Fruit fly (Drosophila melanogaster): ENCODE measurements around the gene Jarid2.
A peak's percentile ranks its signal among the peaks of the same experiment; 100 is the strongest.

The Jarid2 gene

dm6 chr3L:9505007-9505712 is 28.3 kb downstream of the Jarid2 start, which contains the start of gene path:
Gene path, minus strand, starts transcription at chr3L:9505328.
- TF ChIP-seq CG17801 (GFP tag; optimal IDR thresholded peaks at IDR 0.05; ENCODE audit: partially characterized antibody): no peak

- TF ChIP-seq CG17801 (GFP tag; optimal IDR thresholded peaks at IDR 0.05; ENCODE audit: partially characterized antibody): no peak
Observed at dm6 chr3L:9505713-9506062, 28.9 kb downstream of the Jarid2 start.

dm6 chr3L:9506421-9506820 is 29.6 kb downstream of the Jarid2 start:
- TF ChIP-seq CG17801 (GFP tag; optimal IDR thresholded peaks at IDR 0.05; ENCODE audit: partially characterized antibody): no peak

dm6 chr3L:9508653-9509036 is 31.8 kb downstream of the Jarid2 start:
- TF ChIP-seq CG17801 (GFP tag; optimal IDR thresholded peaks at IDR 0.05; ENCODE audit: partially characterized antibody): no peak

- TF ChIP-seq CG17801 (GFP tag; optimal IDR thresholded peaks at IDR 0.05; ENCODE audit: partially characterized antibody): peak; percentile 44
Observed at dm6 chr3L:9509037-9509830, 32.4 kb downstream of the Jarid2 start, which contains the start of gene CG3408. Gene CG3408, minus strand, starts transcription at chr3L:9509583.

dm6 chr3L:9511287-9512256 is 34.7 kb downstream of the Jarid2 start, which contains the start of gene RpS9:
Gene RpS9, minus strand, starts transcription at chr3L:9511531.
- peak; percentile 77 for TF ChIP-seq CG17801 (GFP tag; optimal IDR thresholded peaks at IDR 0.05; ENCODE audit: partially characterized antibody)

- no peak for TF ChIP-seq CG17801 (GFP tag; optimal IDR thresholded peaks at IDR 0.05; ENCODE audit: partially characterized antibody)
Observed at dm6 chr3L:9512560-9512959, 35.7 kb downstream of the Jarid2 start, which contains the start of gene CG33703. Gene CG33703, minus strand, starts transcription at chr3L:9512660.

- no peak for TF ChIP-seq CG17801 (GFP tag; optimal IDR thresholded peaks at IDR 0.05; ENCODE audit: partially characterized antibody)
Observed at dm6 chr3L:9513309-9513708, 36.5 kb downstream of the Jarid2 start, which contains the start of gene CG33702. Gene CG33702, minus strand, starts transcription at chr3L:9513409.

- no peak for TF ChIP-seq CG17801 (GFP tag; optimal IDR thresholded peaks at IDR 0.05; ENCODE audit: partially characterized antibody)
Observed at dm6 chr3L:9525444-9525843, 48.6 kb downstream of the Jarid2 start, which contains the start of gene CG33700. Gene CG33700, minus strand, starts transcription at chr3L:9525544.

dm6 chr3L:9528835-9529234 is 52.0 kb downstream of the Jarid2 start, which contains the start of gene Or67a:
Gene Or67a, plus strand, starts transcription at chr3L:9529067.
- no peak for TF ChIP-seq CG17801 (GFP tag; optimal IDR thresholded peaks at IDR 0.05; ENCODE audit: partially characterized antibody)

Measured in ovary, adult (tissue).